Worm (Caenorhabditis elegans): Measurements from ENCODE around the gene C14B1.3.

C14B1.3 gene

DNA sequence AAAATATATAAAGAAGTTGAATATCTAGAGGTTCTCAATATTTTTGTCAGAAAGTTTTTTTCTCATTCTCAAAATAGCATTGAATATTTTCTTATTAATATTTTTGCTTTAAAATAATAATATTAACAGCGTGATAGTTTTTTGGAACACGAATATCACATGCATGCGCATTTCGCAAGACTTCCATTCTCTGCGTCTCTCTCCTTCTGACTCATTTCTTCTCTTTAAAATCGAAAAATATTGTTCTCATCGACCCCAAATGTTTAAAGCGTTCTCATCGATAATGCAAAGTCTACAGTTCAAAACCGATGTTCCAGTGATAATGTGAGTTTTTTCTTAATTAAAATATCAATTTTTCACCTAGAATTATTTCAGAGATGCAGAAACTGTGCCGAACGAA is at the start of gene C14B1.3:
Gene C14B1.3, plus strand, starts transcription at position 168 of the 400 bp plus-strand sequence.
- TF ChIP-seq daf-12 (tag; optimal IDR thresholded peaks at IDR 0.05) (no peak), nhr-77 (tag; optimal IDR thresholded peaks at IDR 0.05) (no peak), nhr-11 (tag; optimal IDR thresholded peaks at IDR 0.05) (no peak), eor-1 (tag; optimal IDR thresholded peaks at IDR 0.05) (no peak), nhr-12 (tag; optimal IDR thresholded peaks at IDR 0.05) (no peak), jun-1 (tag; optimal IDR thresholded peaks at IDR 0.05) (peak; percentile 69), ceh-16 (tag; optimal IDR thresholded peaks at IDR 0.05) (no peak), zag-1 (tag; optimal IDR thresholded peaks at IDR 0.05) (no peak), nhr-28 (tag; optimal IDR thresholded peaks at IDR 0.05) (no peak), ZK546.5 (tag; optimal IDR thresholded peaks at IDR 0.05) (no peak), egl-27 (tag; optimal IDR thresholded peaks at IDR 0.05) (no peak), tbx-2 (tag; optimal IDR thresholded peaks at IDR 0.05) (no peak), lsy-12 (tag; optimal IDR thresholded peaks at IDR 0.05) (no peak), unc-39 (tag; optimal IDR thresholded peaks at IDR 0.05) (no peak), skn-1 (tag; optimal IDR thresholded peaks at IDR 0.05) (no peak), ceh-9 (tag; optimal IDR thresholded peaks at IDR 0.05) (no peak), elt-2 (tag; optimal IDR thresholded peaks at IDR 0.05) (peak; percentile 21), elt-1 (tag; optimal IDR thresholded peaks at IDR 0.05) (no peak), lin-15B (tag; optimal IDR thresholded peaks at IDR 0.05) (peak; percentile 20), nhr-237 (tag; optimal IDR thresholded peaks at IDR 0.05) (no peak), nfya-1 (tag; optimal IDR thresholded peaks at IDR 0.05; ENCODE audit: insufficient read depth) (peak; percentile 65), fos-1 (tag; optimal IDR thresholded peaks at IDR 0.05) (no peak), hmg-11 (tag; optimal IDR thresholded peaks at IDR 0.05) (no peak), ztf-4 (tag; optimal IDR thresholded peaks at IDR 0.05) (no peak), mdl-1 (tag; optimal IDR thresholded peaks at IDR 0.05) (no peak), nhr-67 (tag; optimal IDR thresholded peaks at IDR 0.05) (no peak), snpc-4 (tag; optimal IDR thresholded peaks at IDR 0.05) (peak; percentile 12), unc-62 (GFP tag; optimal IDR thresholded peaks at IDR 0.05) (no peak), pqm-1 (tag; optimal IDR thresholded peaks at IDR 0.05) (no peak), ceh-28 (tag; optimal IDR thresholded peaks at IDR 0.05) (no peak), aly-2 (tag; optimal IDR thresholded peaks at IDR 0.05) (no peak), sea-2 (GFP tag; optimal IDR thresholded peaks at IDR 0.05) (no peak), R02D3.7 (tag; optimal IDR thresholded peaks at IDR 0.05) (no peak), fkh-2 (tag; optimal IDR thresholded peaks at IDR 0.05) (no peak), lin-39 (tag; optimal IDR thresholded peaks at IDR 0.05) (no peak), pha-4 (tag; optimal IDR thresholded peaks at IDR 0.05) (peak; percentile 50), egl-5 (tag; optimal IDR thresholded peaks at IDR 0.05) (no peak), nhr-25 (tag; optimal IDR thresholded peaks at IDR 0.05) (no peak), fkh-10 (GFP tag; optimal IDR thresholded peaks at IDR 0.05) (no peak), nhr-43 (tag; optimal IDR thresholded peaks at IDR 0.05; ENCODE audit: poor library complexity, severe bottlenecking) (no peak), ama-1 (optimal IDR thresholded peaks at IDR 0.05) (peak; percentile 1), ceh-82 (tag; optimal IDR thresholded peaks at IDR 0.05) (no peak), mml-1 (tag; optimal IDR thresholded peaks at IDR 0.05) (no peak), nhr-76 (tag; optimal IDR thresholded peaks at IDR 0.05) (no peak), elt-3 (tag; optimal IDR thresholded peaks at IDR 0.05) (no peak), ztf-11 (tag; optimal IDR thresholded peaks at IDR 0.05) (no peak), nhr-23 (tag; optimal IDR thresholded peaks at IDR 0.05) (peak; percentile 45)

ce11 chrIII:3657479-3657878 is 45.9 kb upstream of the C14B1.3 start, which contains the start of gene C46F11.5:
Gene C46F11.5, minus strand, starts transcription at chrIII:3657606.
- TF ChIP-seq ceh-28 (tag; optimal IDR thresholded peaks at IDR 0.05) = peak; percentile 57
- no peak for TF ChIP-seq nhr-67 (tag; optimal IDR thresholded peaks at IDR 0.05)

Data from whole organism, L3 larva.